Worm (Caenorhabditis elegans): Measurements from ENCODE around the gene C27D8.3.

DNA sequence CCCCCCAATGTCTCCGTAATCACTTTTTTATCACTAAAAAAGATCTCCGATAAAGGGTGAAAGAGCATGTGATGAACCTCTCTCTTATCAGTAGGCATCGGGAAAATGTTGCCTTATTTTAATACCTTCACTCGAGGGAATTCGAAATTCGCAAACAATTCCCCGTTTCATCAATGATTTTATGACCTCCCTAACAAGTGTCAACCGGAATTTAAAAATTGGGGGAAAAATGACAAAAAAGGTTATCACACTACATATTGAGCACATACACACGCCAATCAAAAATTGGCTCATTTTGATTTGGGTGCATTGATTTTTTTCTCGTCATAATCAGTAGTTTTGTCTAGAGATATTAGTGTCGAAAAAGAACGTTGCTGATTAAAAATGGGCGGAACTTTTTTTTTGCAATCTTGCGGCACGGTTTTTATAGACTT lies 21.8 kb downstream of the C27D8.3 start:
- TF ChIP-seq nhr-11 (tag; optimal IDR thresholded peaks at IDR 0.05) (no peak), pqm-1 (tag; optimal IDR thresholded peaks at IDR 0.05) (no peak), pros-1 (tag; optimal IDR thresholded peaks at IDR 0.05) (no peak), ceh-24 (tag; optimal IDR thresholded peaks at IDR 0.05) (no peak), elt-2 (tag; optimal IDR thresholded peaks at IDR 0.05) (peak; percentile 95), fax-1 (tag; optimal IDR thresholded peaks at IDR 0.05) (no peak), gmeb-2 (tag; optimal IDR thresholded peaks at IDR 0.05) (no peak), ets-4 (tag; optimal IDR thresholded peaks at IDR 0.05) (no peak), pha-4 (tag; optimal IDR thresholded peaks at IDR 0.05) (no peak), K02D7.2 (tag; optimal IDR thresholded peaks at IDR 0.05) (no peak), ama-1 (optimal IDR thresholded peaks at IDR 0.05) (no peak), dmd-4 (tag; optimal IDR thresholded peaks at IDR 0.05; ENCODE audit: borderline replicate concordance) (no peak), odd-2 (tag; optimal IDR thresholded peaks at IDR 0.05) (no peak), npax-4 (tag; optimal IDR thresholded peaks at IDR 0.05) (no peak)
